Worm (Caenorhabditis elegans) whole organism, L4 larva: ENCODE results near the gene C34C12.9.

Experiments used
- D1046.2 ChIP-seq: fragments of 200-800 bp; sonication (Bioruptor generic); IDR thresholded peaks from 2 replicates; pipeline ENCODE4 v1.3.6; 2022; ENCODE audit warnings: missing genetic modification characterization, missing compliant biosample characterization
- F10B5.3 ChIP-seq: sonication (generic microtip); optimal IDR thresholded peaks from 2 replicates; lab custom pipeline; 2016; ENCODE audit warnings: mild to moderate bottlenecking, missing genetic modification characterization, missing compliant biosample characterization
- F49E8.2 ChIP-seq: sonication (generic microtip); optimal IDR thresholded peaks from 2 replicates; lab custom pipeline; 2016; ENCODE audit warnings: missing compliant biosample characterization, mild to moderate bottlenecking, missing genetic modification characterization, borderline replicate concordance
- R02D3.7 ChIP-seq: fragments of 150-350 bp; sonication (generic microtip); optimal IDR thresholded peaks from 3 replicates; lab custom pipeline; 2014; ENCODE audit warnings: missing biosample characterization, missing genetic modification characterization
- T20F7.1 ChIP-seq: fragments of 200-800 bp; sonication (Bioruptor generic); optimal IDR thresholded peaks from 2 replicates; lab custom pipeline; 2018; ENCODE audit warnings: mild to moderate bottlenecking, missing genetic modification characterization, missing compliant biosample characterization
- T26A8.4 ChIP-seq: fragments of 200-800 bp; sonication (Bioruptor generic); IDR thresholded peaks from 2 replicates; pipeline ENCODE4 v1.3.6; 2022; ENCODE audit warnings: missing genetic modification characterization, missing compliant biosample characterization
- Y48G9A.11 ChIP-seq: fragments of 200-800 bp; sonication (Bioruptor generic); IDR thresholded peaks from 2 replicates; pipeline ENCODE4 v1.3.6; 2022; ENCODE audit warnings: missing genetic modification reagents, missing genetic modification characterization, missing compliant biosample characterization
- Y75B8A.6 ChIP-seq: fragments of 200-800 bp; sonication (Bioruptor generic); IDR thresholded peaks from 2 replicates; pipeline ENCODE4 v1.3.6; 2022; ENCODE audit warnings: missing genetic modification reagents, missing genetic modification characterization, missing compliant biosample characterization
- ZK546.5 ChIP-seq, 2 experiments: sonication (generic microtip); optimal IDR thresholded peaks; 2 replicates each; lab custom pipeline; 2017; ENCODE audit warnings: missing biosample characterization in 2 of 2, missing genetic modification characterization in 2 of 2
- aly-2 ChIP-seq: sonication (generic microtip); optimal IDR thresholded peaks from 2 replicates; lab custom pipeline; 2018; ENCODE audit warnings: missing biosample characterization, missing genetic modification characterization
- ama-1 ChIP-seq: fragments of 150-350 bp; optimal IDR thresholded peaks from 2 replicates; lab custom pipeline; 2014; ENCODE audit warnings: inconsistent platforms, mixed read lengths
- arid-1 ChIP-seq: fragments of 200-800 bp; sonication (Bioruptor generic); conservative IDR thresholded peaks from 2 replicates; pipeline ENCODE4 v1.3.6; 2022; ENCODE audit warnings: missing genetic modification reagents, missing genetic modification characterization, missing compliant biosample characterization
- ceh-28 ChIP-seq: fragments of 150-350 bp; optimal IDR thresholded peaks from 2 replicates; lab custom pipeline; 2014; ENCODE audit warnings: missing biosample characterization, missing genetic modification reagents, missing genetic modification characterization
- daf-12 ChIP-seq: fragments of 150-350 bp; optimal IDR thresholded peaks from 2 replicates; lab custom pipeline; 2014; ENCODE audit warnings: missing biosample characterization, missing genetic modification reagents, missing genetic modification characterization
- dmd-8 ChIP-seq: fragments of 200-800 bp; sonication (Bioruptor generic); IDR thresholded peaks from 2 replicates; pipeline ENCODE4 v1.3.6; 2022; ENCODE audit warnings: missing genetic modification characterization, missing compliant biosample characterization
- dpl-1 ChIP-seq: fragments of 150-350 bp; optimal IDR thresholded peaks from 2 replicates; lab custom pipeline; 2014; ENCODE audit warnings: missing biosample characterization, missing genetic modification reagents, missing genetic modification characterization
- duxl-1 ChIP-seq: sonication (generic microtip); optimal IDR thresholded peaks from 2 replicates; lab custom pipeline; 2016; ENCODE audit warnings: mild to moderate bottlenecking, missing genetic modification characterization, moderate library complexity, missing compliant biosample characterization; ENCODE audit not compliant: poor library complexity
- egl-27 ChIP-seq: sonication (generic microtip); optimal IDR thresholded peaks from 3 replicates; lab custom pipeline; 2017; ENCODE audit warnings: missing biosample characterization, missing genetic modification reagents, missing genetic modification characterization
- egl-43 ChIP-seq: fragments of 200-800 bp; sonication (Bioruptor generic); IDR thresholded peaks from 2 replicates; pipeline ENCODE4 v1.3.6; 2022; ENCODE audit warnings: missing genetic modification reagents, missing genetic modification characterization, missing compliant biosample characterization
- fkh-10 ChIP-seq: fragments of 150-350 bp; optimal IDR thresholded peaks from 2 replicates; lab custom pipeline; 2014; ENCODE audit warnings: missing biosample characterization, missing genetic modification reagents, missing genetic modification characterization
- gei-8 ChIP-seq: fragments of 200-800 bp; sonication (Bioruptor generic); optimal IDR thresholded peaks from 2 replicates; lab custom pipeline; 2018; ENCODE audit warnings: mild to moderate bottlenecking, missing genetic modification characterization, missing compliant biosample characterization
- hif-1 ChIP-seq, 2 experiments: sonication (generic microtip); optimal IDR thresholded peaks; 2 replicates each; lab custom pipeline; 2016 to 2017; ENCODE audit warnings: missing compliant biosample characterization in 2 of 2, missing genetic modification characterization in 2 of 2, missing genetic modification reagents in 2 of 2, missing genotype in 2 of 2, mild to moderate bottlenecking in 1 of 2
- hlh-11 ChIP-seq: fragments of 200-800 bp; sonication (Bioruptor generic); optimal IDR thresholded peaks from 2 replicates; lab custom pipeline; 2018; ENCODE audit warnings: mild to moderate bottlenecking, missing genetic modification characterization, missing compliant biosample characterization
- hmg-1.1 ChIP-seq: fragments of 200-800 bp; sonication (Bioruptor generic); IDR thresholded peaks from 2 replicates; pipeline ENCODE4 v1.3.6; 2022; ENCODE audit warnings: missing genetic modification reagents, missing genetic modification characterization, missing compliant biosample characterization
- jun-1 ChIP-seq: fragments of 150-350 bp; optimal IDR thresholded peaks from 2 replicates; lab custom pipeline; 2014; ENCODE audit warnings: missing biosample characterization, missing genetic modification reagents, missing genetic modification characterization
- lin-15B ChIP-seq: fragments of 150-350 bp; sonication (generic microtip); optimal IDR thresholded peaks from 3 replicates; lab custom pipeline; 2014; ENCODE audit warnings: missing biosample characterization, missing genetic modification characterization
- lin-38 ChIP-seq: fragments of 200-800 bp; sonication (Bioruptor generic); IDR thresholded peaks from 2 replicates; pipeline ENCODE4 v1.3.6; 2022; ENCODE audit warnings: missing genetic modification reagents, missing genetic modification characterization, missing compliant biosample characterization
- lin-39 ChIP-seq: fragments of 150-350 bp; optimal IDR thresholded peaks from 2 replicates; lab custom pipeline; 2014; ENCODE audit warnings: missing biosample characterization, missing genetic modification reagents, missing genetic modification characterization
- madf-9 ChIP-seq: fragments of 200-800 bp; sonication (Bioruptor generic); conservative IDR thresholded peaks from 2 replicates; pipeline ENCODE4 v1.3.6; 2022; ENCODE audit warnings: missing genetic modification reagents, missing genetic modification characterization, missing compliant biosample characterization
- mdl-1 ChIP-seq, 2 experiments: fragments of 150-350 bp in 1 of 2; sonication (generic microtip) in 1 of 2; optimal IDR thresholded peaks; 2 replicates each; lab custom pipeline; 2014 to 2017; ENCODE audit warnings: missing biosample characterization in 2 of 2, missing genetic modification characterization in 2 of 2
- mdt-29 ChIP-seq: fragments of 200-800 bp; sonication (Bioruptor generic); IDR thresholded peaks from 2 replicates; pipeline ENCODE4 v1.3.6; 2022; ENCODE audit warnings: missing genetic modification reagents, missing genetic modification characterization, missing compliant biosample characterization
- nhr-10 ChIP-seq: fragments of 150-350 bp; optimal IDR thresholded peaks from 2 replicates; lab custom pipeline; 2014; ENCODE audit warnings: missing biosample characterization, missing genetic modification characterization
- nhr-6 ChIP-seq: fragments of 150-350 bp; optimal IDR thresholded peaks from 2 replicates; lab custom pipeline; 2014; ENCODE audit warnings: missing biosample characterization, missing genetic modification characterization
- pha-4 ChIP-seq, 2 experiments: fragments of 150-350 bp in 1 of 2; fragments of 200-800 bp in 1 of 2; sonication (Bioruptor generic) in 1 of 2; IDR thresholded peaks in 1 of 2; optimal IDR thresholded peaks in 1 of 2; 2 replicates each; pipeline versions ENCODE4 v1.3.6 to Lab custom; 2014 to 2022; ENCODE audit warnings: missing genetic modification characterization in 2 of 2, missing genetic modification reagents in 2 of 2, missing biosample characterization in 1 of 2, missing compliant biosample characterization in 1 of 2
- pqm-1 ChIP-seq: sonication (generic microtip); optimal IDR thresholded peaks from 2 replicates; lab custom pipeline; 2017; ENCODE audit warnings: missing biosample characterization, missing genetic modification characterization
- rbr-2 ChIP-seq: sonication (generic microtip); optimal IDR thresholded peaks from 2 replicates; lab custom pipeline; 2016; ENCODE audit warnings: missing genotype, missing genetic modification characterization, missing compliant biosample characterization
- saeg-2 ChIP-seq: fragments of 200-800 bp; sonication (Bioruptor generic); IDR thresholded peaks from 2 replicates; pipeline ENCODE4 v1.3.6; 2022; ENCODE audit warnings: missing genetic modification reagents, missing genetic modification characterization, missing compliant biosample characterization
- sdz-12 ChIP-seq: fragments of 200-800 bp; sonication (Bioruptor generic); optimal IDR thresholded peaks from 2 replicates; lab custom pipeline; 2018; ENCODE audit warnings: mild to moderate bottlenecking, missing genetic modification characterization, missing compliant biosample characterization
- set-16 ChIP-seq: fragments of 200-800 bp; sonication (Bioruptor generic); IDR thresholded peaks from 2 replicates; pipeline ENCODE4 v1.3.6; 2022; ENCODE audit warnings: missing genetic modification reagents, missing genetic modification characterization, missing compliant biosample characterization
- skn-1 ChIP-seq: fragments of 150-350 bp; optimal IDR thresholded peaks from 2 replicates; lab custom pipeline; 2014; ENCODE audit warnings: missing biosample characterization, missing genetic modification characterization
- snpc-4 ChIP-seq: fragments of 150-350 bp; optimal IDR thresholded peaks from 2 replicates; lab custom pipeline; 2014; ENCODE audit warnings: missing biosample characterization, missing genetic modification characterization
- spr-1 ChIP-seq: sonication (generic microtip); optimal IDR thresholded peaks from 2 replicates; lab custom pipeline; 2016; ENCODE audit warnings: mild to moderate bottlenecking, missing genetic modification characterization, missing compliant biosample characterization
- spr-3 ChIP-seq: fragments of 200-800 bp; sonication (Bioruptor generic); optimal IDR thresholded peaks from 2 replicates; lab custom pipeline; 2018; ENCODE audit warnings: mild to moderate bottlenecking, missing genetic modification characterization, missing compliant biosample characterization
- unc-130 ChIP-seq: sonication (generic microtip); optimal IDR thresholded peaks from 2 replicates; lab custom pipeline; 2016; ENCODE audit warnings: missing genetic modification reagents, missing genetic modification characterization, missing compliant biosample characterization
- unc-62 ChIP-seq, 3 experiments: fragments of 150-350 bp in 1 of 3; sonication (generic microtip); optimal IDR thresholded peaks in 2 of 3; peaks in 1 of 3; 1 replicate in 1 of 3; 2 replicates in 2 of 3; lab custom pipeline; 2014 to 2017; ENCODE audit warnings: missing biosample characterization in 3 of 3, missing genetic modification characterization in 3 of 3, missing genetic modification reagents in 3 of 3, missing genotype in 1 of 3
- vab-7 ChIP-seq: fragments of 200-800 bp; sonication (Bioruptor generic); IDR thresholded peaks from 2 replicates; pipeline ENCODE4 v1.3.6; 2022; ENCODE audit warnings: missing genetic modification reagents, missing genetic modification characterization, missing compliant biosample characterization
- zfp-2 ChIP-seq: sonication (generic microtip); optimal IDR thresholded peaks from 2 replicates; lab custom pipeline; 2016; ENCODE audit warnings: mild to moderate bottlenecking, missing genetic modification characterization, missing compliant biosample characterization
- zfp-3 ChIP-seq: fragments of 200-800 bp; sonication (Bioruptor generic); conservative IDR thresholded peaks from 2 replicates; pipeline ENCODE4 v1.3.6; 2022; ENCODE audit warnings: missing genetic modification reagents, missing genetic modification characterization, missing compliant biosample characterization
- zip-11 ChIP-seq: fragments of 200-800 bp; sonication (Bioruptor generic); IDR thresholded peaks from 2 replicates; pipeline ENCODE4 v1.3.6; 2022; ENCODE audit warnings: missing genetic modification characterization, missing compliant biosample characterization
- ztf-7 ChIP-seq: fragments of 150-350 bp; optimal IDR thresholded peaks from 2 replicates; lab custom pipeline; 2014; ENCODE audit warnings: missing biosample characterization, missing genetic modification characterization

The C34C12.9 gene

DNA sequence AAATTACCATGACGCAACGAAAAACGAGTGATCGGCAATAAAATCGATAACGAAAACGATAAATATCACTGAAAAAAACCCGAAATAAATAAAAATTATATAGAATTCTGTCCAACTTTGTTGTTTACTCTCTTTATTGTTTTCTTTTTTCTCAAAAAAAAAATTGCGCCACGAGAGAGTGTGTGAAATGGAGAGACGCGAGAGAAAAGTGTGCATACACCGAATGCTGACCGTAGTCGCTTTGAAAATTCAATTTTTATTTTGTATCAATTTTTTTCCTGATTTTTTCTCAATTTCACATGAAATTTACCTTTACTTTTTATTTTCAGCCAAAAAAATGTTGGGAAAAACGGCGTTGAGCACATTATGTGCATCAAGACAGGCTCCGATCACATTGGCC is 34.6 kb upstream of the C34C12.9 start, which contains the start of the genes M01F1.4 and mrpl-35 (continued):
- no peak for TF ChIP-seq pha-4 (GFP tag; IDR thresholded peaks at IDR 0.05; lab: Robert Waterston, UW)
- peak; percentile 74 for TF ChIP-seq pha-4 (tag; optimal IDR thresholded peaks at IDR 0.05; lab: Kevin White, UChicago)
- peak; percentile 57 for TF ChIP-seq lin-38 (GFP tag; lab: Robert Waterston, UW)
- TF ChIP-seq egl-27: no peak
- TF ChIP-seq madf-9 (GFP tag; lab: Robert Waterston, UW): no peak
- TF ChIP-seq rbr-2 (tag; lab: Kevin White, UChicago): peak; percentile 25
- TF ChIP-seq spr-1 (tag; lab: Kevin White, UChicago): no peak
- TF ChIP-seq vab-7 (GFP tag; lab: Robert Waterston, UW): no peak
- no peak for TF ChIP-seq R02D3.7 (tag; lab: Kevin White, UChicago)
- no peak for TF ChIP-seq ZK546.5 (tag; optimal IDR thresholded peaks at IDR 0.05; lab: Kevin White, UChicago)
- no peak for TF ChIP-seq jun-1 (tag; lab: Kevin White, UChicago)
- TF ChIP-seq zip-11: no peak
- peak; percentile 66 for TF ChIP-seq unc-130 (GFP tag; lab: Kevin White, UChicago)
- TF ChIP-seq duxl-1 (tag; lab: Kevin White, UChicago): no peak
- TF ChIP-seq lin-39 (tag; lab: Kevin White, UChicago): no peak
- no peak for TF ChIP-seq T26A8.4 (GFP tag; lab: Robert Waterston, UW)
- no peak for TF ChIP-seq ama-1 (lab: Kevin White, UChicago)
- TF ChIP-seq F49E8.2: no peak
- TF ChIP-seq gei-8 (GFP tag; lab: Kevin White, UChicago): no peak
- TF ChIP-seq nhr-10 (tag; lab: Kevin White, UChicago): no peak
- TF ChIP-seq spr-3 (GFP tag; lab: Kevin White, UChicago): no peak
- no peak for TF ChIP-seq set-16 (GFP tag; lab: Robert Waterston, UW)
- no peak for TF ChIP-seq Y75B8A.6
- TF ChIP-seq egl-43 (GFP tag; lab: Robert Waterston, UW): no peak
- TF ChIP-seq mdl-1 (tag; optimal IDR thresholded peaks at IDR 0.05; lab: Kevin White, UChicago): no peak
- no peak for TF ChIP-seq mdt-29 (GFP tag; lab: Robert Waterston, UW)
- no peak for TF ChIP-seq skn-1 (tag; lab: Kevin White, UChicago)
- no peak for TF ChIP-seq sdz-12 (GFP tag; lab: Kevin White, UChicago)
- TF ChIP-seq lin-15B: no peak
- TF ChIP-seq aly-2 (tag; lab: Kevin White, UChicago): no peak
- TF ChIP-seq snpc-4 (tag; lab: Kevin White, UChicago): no peak
- TF ChIP-seq saeg-2 (GFP tag; lab: Robert Waterston, UW): no peak
- TF ChIP-seq dpl-1 (GFP tag; lab: Kevin White, UChicago): peak; percentile 64
- TF ChIP-seq D1046.2 (GFP tag; lab: Robert Waterston, UW): no peak
- no peak for TF ChIP-seq F10B5.3
- no peak for TF ChIP-seq hif-1 (tag; optimal IDR thresholded peaks at IDR 0.05; lab: Kevin White, UChicago)
- TF ChIP-seq ceh-28 (tag; lab: Kevin White, UChicago): no peak
- no peak for TF ChIP-seq pqm-1 (tag; lab: Kevin White, UChicago)

DNA sequence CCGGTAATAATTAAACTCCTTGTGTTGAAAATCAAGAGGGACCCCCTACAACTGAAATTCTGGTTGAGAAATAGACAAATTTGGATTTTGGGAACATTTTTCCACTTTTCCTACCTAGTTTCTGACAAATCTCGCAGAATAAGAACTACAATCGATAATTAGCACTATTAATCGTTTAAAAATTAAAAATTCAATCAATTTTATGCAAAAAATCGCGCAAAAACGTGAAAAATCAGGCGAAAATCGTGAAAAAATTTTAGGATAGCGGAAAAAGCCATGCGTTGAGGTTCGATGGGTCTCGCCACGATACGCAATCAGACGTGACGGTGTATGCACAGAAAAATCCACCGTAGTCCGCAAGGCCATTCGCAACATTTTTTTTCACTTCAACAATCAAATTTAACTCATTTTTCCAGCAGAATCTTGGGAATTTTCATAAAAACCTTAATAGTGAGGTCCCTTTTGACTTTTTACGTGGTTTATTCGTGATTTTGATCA is 29.8 kb upstream of the C34C12.9 start, which contains the start of gene lias-1:
lias-1 (minus strand) TSS at position 51 of the 498 bp plus-strand sequence.
- TF ChIP-seq zfp-2: peak; percentile 27
- peak in 1 of 2 experiments; percentile 62 for TF ChIP-seq hif-1 (tag; optimal IDR thresholded peaks at IDR 0.05; lab: Kevin White, UChicago)
- peak; percentile 30; the same call in 1 of the 2 replicates for TF ChIP-seq arid-1
- peak in 1 of 2 experiments; percentile 89 for TF ChIP-seq unc-62 (GFP tag; optimal IDR thresholded peaks at IDR 0.05 in 1 of 2; lab: Kevin White, UChicago)
- no peak for TF ChIP-seq unc-62 (tag; optimal IDR thresholded peaks at IDR 0.05; lab: Kevin White, UChicago)
- TF ChIP-seq zfp-3 (GFP tag; lab: Robert Waterston, UW): no peak
- peak; percentile 92 for TF ChIP-seq ama-1 (lab: Kevin White, UChicago)
- TF ChIP-seq Y48G9A.11 (GFP tag; lab: Robert Waterston, UW): no peak
- TF ChIP-seq T20F7.1: peak; percentile 76
- no peak for TF ChIP-seq daf-12 (tag; lab: Kevin White, UChicago)
- TF ChIP-seq nhr-6: peak; percentile 73
- no peak for TF ChIP-seq F10B5.3
- no peak for TF ChIP-seq dmd-8 (GFP tag; lab: Robert Waterston, UW)
- TF ChIP-seq hlh-11: peak; percentile 69
- peak; percentile 6 for TF ChIP-seq ztf-7
- TF ChIP-seq spr-1 (tag; lab: Kevin White, UChicago): peak; percentile 24
- peak; percentile 66 for TF ChIP-seq hmg-1.1 (GFP tag; lab: Robert Waterston, UW)
- peak; percentile 52 for TF ChIP-seq fkh-10 (GFP tag; lab: Kevin White, UChicago)
